Fruit fly (Drosophila melanogaster) whole organism, prepupa: Measurements from ENCODE around the gene RagA-B.

ENCODE experiments used
- Blimp-1 ChIP-seq: fragments of 200-800 bp; sonication (Bioruptor generic); optimal IDR thresholded peaks from 3 replicates; lab custom pipeline; 2017; ENCODE audit warnings: missing biosample characterization, missing genetic modification characterization, mild to moderate bottlenecking, moderate library complexity, missing genetic modification reagents
- CG10669 ChIP-seq: fragments of 200-800 bp; sonication (Bioruptor generic); optimal IDR thresholded peaks from 3 replicates; lab custom pipeline; 2018; ENCODE audit warnings: missing biosample characterization, mild to moderate bottlenecking, missing genetic modification characterization, moderate library complexity
- CG6276 ChIP-seq: fragments of 200-800 bp; sonication (Bioruptor generic); optimal IDR thresholded peaks from 2 replicates; lab custom pipeline; 2017; ENCODE audit warnings: missing biosample characterization, mild to moderate bottlenecking, missing genetic modification characterization
- CG6792 ChIP-seq: fragments of 200-800 bp; sonication (Bioruptor generic); optimal IDR thresholded peaks from 3 replicates; lab custom pipeline; 2016; ENCODE audit warnings: missing biosample characterization, missing genetic modification characterization
- CG6854 ChIP-seq: fragments of 200-800 bp; sonication (Bioruptor generic); optimal IDR thresholded peaks from 2 replicates; lab custom pipeline; 2017; ENCODE audit warnings: missing biosample characterization, mild to moderate bottlenecking, missing genetic modification characterization
- CG8319 ChIP-seq: fragments of 200-800 bp; sonication (Bioruptor generic); optimal IDR thresholded peaks from 3 replicates; lab custom pipeline; 2016; ENCODE audit warnings: missing biosample characterization, missing genetic modification characterization
- Gug ChIP-seq: fragments of 200-800 bp; sonication (Bioruptor generic); IDR thresholded peaks from 2 replicates; pipeline ENCODE4 v1.3.6; 2022; ENCODE audit warnings: missing biosample characterization, missing genetic modification characterization
- Hr4 ChIP-seq: fragments of 200-800 bp; sonication (Bioruptor generic); optimal IDR thresholded peaks from 3 replicates; lab custom pipeline; 2016; ENCODE audit warnings: missing biosample characterization, missing genetic modification characterization
- OdsH ChIP-seq: fragments of 200-800 bp; sonication (Bioruptor generic); optimal IDR thresholded peaks from 3 replicates; lab custom pipeline; 2016; ENCODE audit warnings: missing biosample characterization, missing genetic modification characterization
- Sox15 ChIP-seq: fragments of 200-800 bp; sonication (Bioruptor generic); optimal IDR thresholded peaks from 3 replicates; lab custom pipeline; 2016; ENCODE audit warnings: missing biosample characterization, missing genetic modification characterization
- salr ChIP-seq, 2 experiments: fragments of 200-800 bp; sonication (Bioruptor generic); optimal IDR thresholded peaks; 3 replicates each; lab custom pipeline; 2016 to 2018; ENCODE audit warnings: missing biosample characterization in 2 of 2, missing genetic modification characterization in 2 of 2, mild to moderate bottlenecking in 1 of 2
- spab ChIP-seq: fragments of 200-800 bp; sonication (Bioruptor generic); optimal IDR thresholded peaks from 2 replicates; lab custom pipeline; 2017; ENCODE audit warnings: missing biosample characterization, mild to moderate bottlenecking, missing genetic modification characterization, missing genetic modification reagents

dm6 chr3R:8969926-8970306 is 14.2 kb downstream of the RagA-B start:
- TF ChIP-seq CG8319 (GFP tag; lab: Kevin White, UChicago) (no peak), Blimp-1 (GFP tag; lab: Kevin White, UChicago) (no peak), salr (GFP tag; optimal IDR thresholded peaks at IDR 0.05; lab: Kevin White, UChicago) (no peak), Gug (GFP tag; lab: Robert Waterston, UW) (no peak), CG6792 (GFP tag; lab: Kevin White, UChicago) (no peak), CG6854 (GFP tag; lab: Kevin White, UChicago) (no peak), OdsH (GFP tag; lab: Kevin White, UChicago) (peak; percentile 20), Sox15 (GFP tag; lab: Kevin White, UChicago) (no peak), CG6276 (GFP tag; lab: Kevin White, UChicago) (no peak), Hr4 (GFP tag; lab: Kevin White, UChicago) (peak; percentile 13), spab (no peak), CG10669 (GFP tag; lab: Kevin White, UChicago) (no peak)
